Worm (Caenorhabditis elegans): ENCODE data around the gene eif-2Bgamma.

The eif-2Bgamma gene

ce11 chrII:6926488-6926887, 41.0 kb downstream of the eif-2Bgamma start (continued):
- TF ChIP-seq F39B2.1 (GFP tag; IDR thresholded peaks at IDR 0.05) (no peak), F33H1.4 (GFP tag; IDR thresholded peaks at IDR 0.05) (no peak), attf-3 (GFP tag; conservative IDR thresholded peaks at IDR 0.05) (no peak; the same call in 1 of the 2 replicates), lag-1 (GFP tag; IDR thresholded peaks at IDR 0.05) (no peak), xnd-1 (tag; optimal IDR thresholded peaks at IDR 0.05) (no peak), ztf-28 (GFP tag; IDR thresholded peaks at IDR 0.05) (no peak), Y53G8AR.9 (GFP tag; conservative IDR thresholded peaks at IDR 0.05) (no peak), F57A8.1 (GFP tag; optimal IDR thresholded peaks at IDR 0.05) (no peak), let-607 (tag; optimal IDR thresholded peaks at IDR 0.05) (peak in 1 of 2 experiments; percentile 32), sptf-2 (GFP tag; optimal IDR thresholded peaks at IDR 0.05) (no peak)

DNA sequence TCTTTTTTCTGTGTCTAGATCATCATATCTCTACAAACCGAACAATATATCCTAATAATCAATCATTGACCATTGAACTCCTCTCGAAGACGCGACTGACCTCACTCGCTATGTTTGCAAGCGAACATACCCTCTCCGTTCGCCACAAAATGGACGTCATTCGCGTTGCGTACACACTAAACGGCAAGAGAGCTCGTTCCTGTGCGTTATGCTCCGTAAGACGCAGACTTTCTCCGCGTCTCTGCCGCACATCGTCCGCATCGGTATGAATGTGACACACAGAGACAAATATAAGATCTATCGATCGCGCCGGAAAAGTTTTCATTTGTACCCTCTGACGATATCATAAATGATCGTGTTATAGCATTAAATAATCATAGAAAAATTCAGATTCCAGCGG, 41.4 kb downstream of the eif-2Bgamma start:
- TF ChIP-seq madf-8 (GFP tag; conservative IDR thresholded peaks at IDR 0.05) (no peak), madf-3 (GFP tag; IDR thresholded peaks at IDR 0.05) (0 out of 2 replicates have a peak, but pooled peaks have one; percentile 44)

DNA sequence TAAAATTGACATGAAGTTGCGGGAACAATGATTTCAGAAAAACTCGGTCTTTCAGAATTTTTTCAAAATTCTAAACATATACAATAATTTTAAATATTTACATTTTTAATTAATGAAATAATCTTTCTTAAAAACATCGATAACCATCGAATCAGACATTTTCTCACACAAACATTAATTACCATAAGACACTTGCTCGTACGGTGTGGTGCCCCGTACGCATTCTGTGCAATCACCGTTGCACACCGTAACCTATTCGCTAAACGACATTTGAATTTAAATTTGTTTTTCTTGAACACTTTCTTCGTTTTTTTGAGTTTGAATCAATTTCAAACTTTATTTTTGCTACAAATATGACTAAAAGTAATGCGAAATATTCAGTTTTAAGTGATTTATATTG, 43.7 kb downstream of the eif-2Bgamma start:
- TF ChIP-seq F37B4.10 (GFP tag; IDR thresholded peaks at IDR 0.05) (no peak), D2030.7 (GFP tag; IDR thresholded peaks at IDR 0.05) (no peak), lsl-1 (GFP tag; optimal IDR thresholded peaks at IDR 0.05) (peak; percentile 89), let-607 (tag; optimal IDR thresholded peaks at IDR 0.05) (no peak), F33H1.4 (GFP tag; IDR thresholded peaks at IDR 0.05) (peak; percentile 20; the same call in 1 of the 2 replicates), tbp1 (GFP tag; optimal IDR thresholded peaks at IDR 0.05) (no peak), nfya-1 (tag; optimal IDR thresholded peaks at IDR 0.05; ENCODE audit: borderline replicate concordance, insufficient read depth) (no peak), gei-17 (GFP tag; optimal IDR thresholded peaks at IDR 0.05) (no peak), repo-1 (tag; optimal IDR thresholded peaks at IDR 0.05) (no peak), ceh-91 (GFP tag; IDR thresholded peaks at IDR 0.05) (0 out of 2 replicates have a peak, but pooled peaks have one; percentile 29), fkh-3 (tag; optimal IDR thresholded peaks at IDR 0.05) (no peak), egl-44 (GFP tag; IDR thresholded peaks at IDR 0.05) (no peak), lag-1 (GFP tag; IDR thresholded peaks at IDR 0.05) (no peak), dox-1 (GFP tag; IDR thresholded peaks at IDR 0.05) (no peak), nfyb-1 (GFP tag; IDR thresholded peaks at IDR 0.05) (no peak), ets-4 (GFP tag; optimal IDR thresholded peaks at IDR 0.05) (no peak), F57C9.4 (tag; optimal IDR thresholded peaks at IDR 0.05) (no peak), ceh-100 (GFP tag; IDR thresholded peaks at IDR 0.05) (no peak), mes-4 (tag; optimal IDR thresholded peaks at IDR 0.05) (no peak), sptf-2 (GFP tag; optimal IDR thresholded peaks at IDR 0.05) (no peak), Y53F4B.3 (GFP tag; IDR thresholded peaks at IDR 0.05) (no peak), sdz-38 (tag; optimal IDR thresholded peaks at IDR 0.05) (no peak), ekl-4 (GFP tag; IDR thresholded peaks at IDR 0.05) (no peak), ama-1 (optimal IDR thresholded peaks at IDR 0.05) (no peak), ama-1 (GFP tag; optimal IDR thresholded peaks at IDR 0.05) (no peak), egrh-3 (GFP tag; IDR thresholded peaks at IDR 0.05) (no peak), C06A6.2 (GFP tag; conservative IDR thresholded peaks at IDR 0.05) (no peak), lsy-27 (tag; optimal IDR thresholded peaks at IDR 0.05; ENCODE audit: borderline replicate concordance, insufficient read depth) (no peak), him-1 (tag; optimal IDR thresholded peaks at IDR 0.05) (no peak), hrde-1 (tag; optimal IDR thresholded peaks at IDR 0.05; ENCODE audit: borderline replicate concordance) (no peak), madf-8 (GFP tag; conservative IDR thresholded peaks at IDR 0.05) (0 out of 2 replicates have a peak, but pooled peaks have one; percentile 7), die-1 (tag; optimal IDR thresholded peaks at IDR 0.05) (no peak), hmg-1.2 (GFP tag; IDR thresholded peaks at IDR 0.05) (no peak), ceh-79 (tag; optimal IDR thresholded peaks at IDR 0.05) (no peak), athp-1 (tag; optimal IDR thresholded peaks at IDR 0.05) (peak; percentile 90), ztf-28 (GFP tag; IDR thresholded peaks at IDR 0.05) (no peak)

Measured in whole organism, young adult.